Worm (Caenorhabditis elegans): ENCODE data around the gene suds-3.

- TF ChIP-seq sdz-38 (tag; optimal IDR thresholded peaks at IDR 0.05) (no peak), F10E7.11 (tag; optimal IDR thresholded peaks at IDR 0.05) (no peak), F57C9.4 (tag; optimal IDR thresholded peaks at IDR 0.05) (no peak), nhr-120 (GFP tag; IDR thresholded peaks at IDR 0.05) (no peak), F57A8.1 (GFP tag; optimal IDR thresholded peaks at IDR 0.05) (no peak), F22D6.2 (tag; optimal IDR thresholded peaks at IDR 0.05) (no peak), ama-1 (optimal IDR thresholded peaks at IDR 0.05) (no peak), ama-1 (GFP tag; optimal IDR thresholded peaks at IDR 0.05) (no peak), atf-7 (tag; optimal IDR thresholded peaks at IDR 0.05) (no peak), F23B12.7 (tag; optimal IDR thresholded peaks at IDR 0.05; ENCODE audit: insufficient read depth) (no peak), unc-130 (GFP tag; optimal IDR thresholded peaks at IDR 0.05) (no peak), nhr-27 (tag; optimal IDR thresholded peaks at IDR 0.05) (no peak), mes-4 (tag; optimal IDR thresholded peaks at IDR 0.05) (no peak), unc-62 (GFP tag; optimal IDR thresholded peaks at IDR 0.05) (no peak)
These were observed 8.3 kb upstream of the suds-3 start, which contains the start of gene C50H2.7 for ce11 chrV:9922481-9922880.
